Worm (Caenorhabditis elegans): ENCODE measurements around the gene eol-1.

eol-1 gene

DNA sequence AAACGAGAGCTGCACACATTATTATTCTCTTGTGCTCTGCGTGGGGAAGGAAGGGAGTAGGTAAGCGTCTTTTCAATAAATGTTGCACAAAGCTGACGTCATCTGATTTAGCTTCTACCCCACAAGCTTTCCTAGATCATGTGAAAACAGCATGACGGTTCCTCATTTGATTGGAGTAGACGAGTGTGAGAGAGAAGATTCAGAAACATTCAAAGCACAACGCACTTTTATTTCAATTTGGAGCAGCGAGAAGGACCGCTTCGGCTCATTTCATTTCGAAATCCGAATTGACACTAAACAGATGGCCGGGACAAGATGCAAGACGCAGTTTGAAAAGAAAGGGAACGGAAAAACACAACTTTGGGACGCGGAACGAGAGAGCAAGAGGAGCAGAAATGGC, 23.6 kb upstream of the eol-1 start:
- TF ChIP-seq W03F9.2 (tag; optimal IDR thresholded peaks at IDR 0.05) (no peak), him-1 (tag; optimal IDR thresholded peaks at IDR 0.05) (no peak), dao-5 (tag; optimal IDR thresholded peaks at IDR 0.05) (no peak)

DNA sequence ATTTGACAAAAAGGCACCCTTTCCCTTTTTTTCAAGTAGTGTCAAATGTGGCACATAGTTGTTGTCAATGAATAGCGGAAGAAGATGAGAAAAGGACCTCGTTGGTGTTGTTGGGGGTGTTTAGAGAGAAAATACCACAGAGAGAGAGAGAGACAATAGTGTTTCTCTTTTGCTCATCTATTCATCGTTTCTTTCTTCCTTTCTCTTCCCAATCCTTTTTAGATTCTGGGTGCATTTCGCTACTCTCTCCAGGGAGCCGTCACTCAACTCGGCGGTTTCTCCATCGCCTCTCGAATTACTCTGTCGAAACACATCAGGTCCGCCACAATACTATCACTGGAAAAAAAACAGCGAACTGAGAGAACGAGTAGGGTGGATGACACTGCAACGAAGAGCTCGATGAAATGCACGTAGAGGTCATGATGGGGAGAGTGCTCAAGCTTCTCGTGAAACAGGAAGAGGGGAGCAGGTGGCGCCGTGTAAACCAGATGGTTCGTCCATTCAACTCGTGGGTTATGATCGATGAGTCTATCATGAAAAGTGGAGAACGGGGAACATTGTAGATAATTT, 23.0 kb upstream of the eol-1 start:
- no peak for TF ChIP-seq W03F9.2 (tag; optimal IDR thresholded peaks at IDR 0.05)
- no peak for TF ChIP-seq him-1 (tag; optimal IDR thresholded peaks at IDR 0.05)
- TF ChIP-seq dao-5 (tag; optimal IDR thresholded peaks at IDR 0.05): no peak

DNA sequence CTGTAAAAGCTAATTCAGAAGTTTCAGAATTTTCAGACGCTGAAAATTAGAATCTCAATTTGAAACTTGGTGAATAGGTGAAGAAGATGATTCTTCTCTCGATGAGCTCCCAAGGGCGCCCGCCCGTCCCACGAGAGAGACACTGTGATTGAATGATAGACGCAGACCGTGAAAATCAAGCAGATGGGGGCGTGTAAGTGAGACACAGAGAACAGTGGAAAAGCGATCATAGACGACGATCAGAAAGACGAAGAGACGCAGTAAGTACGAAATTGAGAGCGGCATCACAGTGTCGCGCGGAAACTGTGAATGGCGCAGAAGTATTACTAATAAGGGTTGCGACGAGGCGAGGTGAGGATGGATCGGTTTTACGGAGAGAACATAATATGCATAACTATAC, 21.7 kb upstream of the eol-1 start:
- TF ChIP-seq W03F9.2 (tag; optimal IDR thresholded peaks at IDR 0.05): no peak
- TF ChIP-seq dao-5 (tag; optimal IDR thresholded peaks at IDR 0.05): no peak
- TF ChIP-seq him-1 (tag; optimal IDR thresholded peaks at IDR 0.05): no peak

DNA sequence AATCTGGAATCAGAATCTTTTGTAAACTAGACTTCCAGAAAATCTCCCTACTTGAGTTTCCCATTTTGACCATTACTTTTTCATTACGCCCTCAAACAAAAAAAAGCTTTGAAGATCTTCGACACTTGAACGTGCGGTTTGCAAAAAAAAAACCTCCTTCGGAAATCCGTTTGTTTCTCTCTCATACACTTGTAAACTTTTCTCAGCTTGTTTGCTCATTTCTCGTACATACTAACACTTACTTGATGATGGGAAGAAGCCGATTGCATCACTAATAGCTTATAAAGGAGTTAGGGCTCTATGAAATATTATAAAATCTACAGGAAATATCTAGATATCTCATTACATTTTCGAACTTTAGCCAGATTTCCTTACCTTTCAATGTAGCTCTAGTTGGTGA, 21.2 kb upstream of the eol-1 start:
- TF ChIP-seq him-1 (tag; optimal IDR thresholded peaks at IDR 0.05): no peak
- TF ChIP-seq dao-5 (tag; optimal IDR thresholded peaks at IDR 0.05): no peak
- TF ChIP-seq W03F9.2 (tag; optimal IDR thresholded peaks at IDR 0.05): no peak

DNA sequence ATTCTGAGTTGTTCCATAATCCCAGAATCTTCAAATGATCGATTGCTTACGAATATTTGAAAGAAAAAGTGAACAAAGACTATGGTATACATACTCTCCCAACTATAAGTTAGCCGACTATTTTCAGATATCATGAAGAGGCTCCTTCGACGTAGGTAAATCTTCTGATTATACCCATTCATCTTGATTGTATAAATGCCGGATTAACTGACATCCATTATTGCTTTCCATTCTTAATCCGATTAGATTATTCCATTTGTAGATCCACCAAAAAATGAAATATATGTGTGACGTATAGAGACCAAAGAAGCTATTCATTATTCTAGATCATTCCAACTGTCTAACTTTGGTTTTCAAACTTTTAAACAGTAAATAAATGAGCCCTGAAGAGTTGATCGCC, 12.8 kb upstream of the eol-1 start:
- TF ChIP-seq dao-5 (tag; optimal IDR thresholded peaks at IDR 0.05) (no peak), W03F9.2 (tag; optimal IDR thresholded peaks at IDR 0.05) (no peak), him-1 (tag; optimal IDR thresholded peaks at IDR 0.05) (no peak)

DNA sequence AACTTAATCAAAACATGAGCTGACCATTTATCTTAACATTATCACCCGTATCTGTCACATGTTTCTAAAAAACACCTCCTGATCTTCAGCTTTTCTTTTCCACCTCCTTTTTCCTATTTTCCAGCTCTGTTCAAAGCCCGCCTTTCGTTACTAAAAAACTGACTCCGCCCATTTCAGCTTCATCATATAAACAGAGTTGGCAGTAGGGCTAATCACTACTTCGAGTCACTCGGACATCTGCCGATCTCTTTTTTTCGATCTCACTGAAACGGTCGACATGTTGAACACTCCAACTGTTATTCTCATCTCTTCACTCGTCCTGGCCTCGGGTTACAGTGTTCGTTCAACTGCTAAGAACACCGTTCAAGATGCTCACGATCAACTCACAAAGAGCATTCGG, 11.8 kb upstream of the eol-1 start, which contains the start of gene droe-4:
Gene droe-4 (plus strand): TSS at position 172 of the 400 bp plus-strand sequence.
- no peak for TF ChIP-seq dao-5 (tag; optimal IDR thresholded peaks at IDR 0.05)
- no peak for TF ChIP-seq W03F9.2 (tag; optimal IDR thresholded peaks at IDR 0.05)
- no peak for TF ChIP-seq him-1 (tag; optimal IDR thresholded peaks at IDR 0.05)

DNA sequence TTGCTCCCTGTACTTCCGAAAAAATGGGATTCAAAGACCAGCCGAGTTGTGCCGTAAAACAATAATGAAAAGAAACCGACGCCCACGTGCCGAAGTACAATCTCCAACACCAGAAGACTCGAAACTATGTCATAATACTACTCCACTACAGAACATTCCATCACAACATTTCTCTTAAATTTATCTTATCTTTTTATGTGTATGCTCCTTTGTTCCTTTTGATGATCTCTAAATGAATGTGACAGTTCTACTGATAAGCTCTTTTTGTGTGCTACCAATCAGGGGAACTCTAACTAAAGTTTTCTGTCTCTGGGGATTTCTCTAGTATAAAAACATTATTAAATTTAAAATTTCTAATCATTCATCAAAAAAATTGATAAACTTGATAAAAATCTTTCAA, 6.1 kb upstream of the eol-1 start:
- no peak for TF ChIP-seq him-1 (tag; optimal IDR thresholded peaks at IDR 0.05)
- no peak for TF ChIP-seq W03F9.2 (tag; optimal IDR thresholded peaks at IDR 0.05)
- TF ChIP-seq dao-5 (tag; optimal IDR thresholded peaks at IDR 0.05): no peak

DNA sequence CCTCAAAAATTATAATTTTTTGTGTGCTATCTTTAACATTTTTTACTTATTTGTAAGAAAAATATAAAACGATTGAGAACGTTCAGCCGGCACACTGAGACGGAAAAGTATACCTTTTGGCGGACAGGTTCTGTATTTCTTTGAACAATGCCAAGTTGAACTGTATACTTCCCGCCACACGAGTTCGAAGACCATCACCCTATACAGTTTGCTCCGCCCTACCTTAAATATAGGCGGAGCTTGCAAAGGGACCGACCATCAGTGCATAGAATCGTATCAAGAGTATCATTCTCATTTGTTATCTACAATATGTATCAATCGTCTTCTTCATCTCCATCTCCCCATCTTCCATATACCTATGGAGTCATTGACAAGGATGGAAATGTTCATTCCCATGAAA, 4.1 kb upstream of the eol-1 start, which contains the start of gene end-1:
Gene end-1 (plus strand): TSS at position 301 of the 400 bp plus-strand sequence.
- TF ChIP-seq him-1 (tag; optimal IDR thresholded peaks at IDR 0.05): no peak
- no peak for TF ChIP-seq W03F9.2 (tag; optimal IDR thresholded peaks at IDR 0.05)
- no peak for TF ChIP-seq dao-5 (tag; optimal IDR thresholded peaks at IDR 0.05)

DNA sequence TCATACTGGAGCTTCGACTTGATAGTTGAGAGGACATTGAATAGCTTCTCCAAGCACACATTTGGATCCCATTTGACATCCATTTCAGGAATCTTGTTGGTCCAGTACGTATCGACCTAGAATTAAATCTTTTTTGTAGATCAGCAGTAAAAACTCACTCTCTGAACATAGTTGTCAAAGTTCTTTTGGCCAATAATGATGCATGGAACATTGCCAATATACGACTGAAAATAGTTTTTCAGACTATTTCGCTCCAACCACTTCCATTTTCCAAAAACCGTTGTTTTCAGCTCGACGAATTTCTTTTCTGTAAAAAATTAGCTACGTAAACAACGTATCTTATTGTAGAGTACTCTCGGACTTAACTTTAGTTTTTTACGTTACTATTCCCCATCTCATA, 970 bp upstream of the eol-1 start:
- no peak for TF ChIP-seq dao-5 (tag; optimal IDR thresholded peaks at IDR 0.05)
- no peak for TF ChIP-seq W03F9.2 (tag; optimal IDR thresholded peaks at IDR 0.05)
- no peak for TF ChIP-seq him-1 (tag; optimal IDR thresholded peaks at IDR 0.05)

DNA sequence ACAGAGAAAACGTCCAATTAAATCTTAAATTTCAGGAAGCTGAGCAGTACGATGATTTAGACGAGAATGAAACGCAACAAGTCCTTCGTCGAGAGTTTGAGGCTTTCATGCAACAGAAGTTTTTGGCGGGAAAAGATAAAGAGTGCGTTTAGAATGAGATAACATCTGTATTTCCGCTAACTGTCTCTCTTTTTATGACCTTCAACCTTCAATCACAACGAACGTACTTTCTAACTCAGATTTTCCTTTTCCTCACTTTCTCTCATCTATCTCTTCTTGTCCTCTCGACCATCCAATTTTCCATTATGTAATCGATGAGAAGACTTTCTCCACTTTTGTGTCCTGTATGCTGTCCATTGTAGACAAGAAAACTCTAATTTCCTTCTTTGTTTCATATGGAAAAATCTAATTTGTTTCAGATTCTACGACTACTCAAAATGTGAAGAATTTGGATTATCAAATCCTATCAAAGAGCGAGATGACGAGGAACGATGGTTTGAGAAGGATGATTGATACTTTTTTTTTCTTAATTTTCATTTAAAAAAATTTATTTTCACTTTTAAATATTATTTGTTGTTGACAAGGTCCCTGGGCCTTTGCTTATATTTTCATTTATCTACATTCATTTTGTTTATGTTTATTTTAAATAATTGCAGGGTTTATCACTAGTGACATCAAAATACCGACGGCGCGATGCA, 17.3 kb downstream of the eol-1 start, which contains the start of gene sao-1:
Gene sao-1 (plus strand): TSS at position 648 of the 698 bp plus-strand sequence.
- TF ChIP-seq him-1 (tag; optimal IDR thresholded peaks at IDR 0.05): no peak
- no peak for TF ChIP-seq W03F9.2 (tag; optimal IDR thresholded peaks at IDR 0.05)
- no peak for TF ChIP-seq dao-5 (tag; optimal IDR thresholded peaks at IDR 0.05)

DNA sequence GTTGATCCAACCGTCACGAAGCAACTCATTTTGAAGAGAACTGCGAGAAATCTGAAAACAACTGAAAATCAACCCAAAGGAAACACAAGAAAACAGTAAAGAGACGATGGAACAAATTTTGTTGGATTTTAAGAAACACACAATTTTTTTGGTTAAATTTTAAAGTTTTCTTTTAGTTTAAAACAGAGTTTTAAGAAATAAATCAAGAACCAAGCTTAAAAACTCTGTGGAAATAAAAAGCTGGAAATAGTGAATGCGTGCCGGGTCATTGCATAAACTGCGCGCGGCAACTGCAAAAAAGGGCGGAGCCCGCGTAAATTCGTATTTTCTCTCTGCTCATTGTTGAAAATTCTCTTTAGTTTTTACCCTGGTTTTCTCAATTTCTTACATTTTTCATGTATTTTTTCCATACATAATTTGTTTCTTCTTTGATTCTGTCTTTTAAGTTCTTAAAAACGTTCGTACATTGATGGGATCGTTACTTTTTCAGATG, 18.7 kb downstream of the eol-1 start, which contains the start of the genes algn-13 and R10D12.13:
Gene algn-13 (minus strand): TSS at position 51 of the 493 bp plus-strand sequence.
Gene R10D12.13 (plus strand): TSS at position 491 of the 493 bp plus-strand sequence.
- TF ChIP-seq W03F9.2 (tag; optimal IDR thresholded peaks at IDR 0.05) (peak; percentile 78), him-1 (tag; optimal IDR thresholded peaks at IDR 0.05) (no peak), dao-5 (tag; optimal IDR thresholded peaks at IDR 0.05) (no peak)

DNA sequence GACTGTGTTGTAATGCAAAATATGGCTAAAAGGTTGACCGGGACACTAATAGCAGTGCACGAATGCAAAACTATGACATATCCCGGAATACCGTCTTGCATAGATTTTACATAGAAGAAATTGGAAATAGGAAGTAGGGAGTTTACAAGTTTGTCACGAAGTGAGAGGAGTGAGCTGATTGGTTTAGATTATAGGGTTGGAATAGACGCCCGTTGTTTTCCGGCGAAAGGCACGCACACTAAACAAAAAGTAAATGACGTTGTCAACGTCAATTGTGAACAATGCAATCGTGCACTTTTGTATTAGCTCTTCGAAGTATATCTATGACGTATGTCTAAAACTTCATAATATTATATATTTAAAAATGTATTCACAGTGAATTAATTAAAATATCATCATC, 19.8 kb downstream of the eol-1 start, which contains the start of gene srh-24:
Gene srh-24 (minus strand): TSS at position 101 of the 400 bp plus-strand sequence.
- TF ChIP-seq him-1 (tag; optimal IDR thresholded peaks at IDR 0.05) (no peak), W03F9.2 (tag; optimal IDR thresholded peaks at IDR 0.05) (no peak), dao-5 (tag; optimal IDR thresholded peaks at IDR 0.05) (no peak)

DNA sequence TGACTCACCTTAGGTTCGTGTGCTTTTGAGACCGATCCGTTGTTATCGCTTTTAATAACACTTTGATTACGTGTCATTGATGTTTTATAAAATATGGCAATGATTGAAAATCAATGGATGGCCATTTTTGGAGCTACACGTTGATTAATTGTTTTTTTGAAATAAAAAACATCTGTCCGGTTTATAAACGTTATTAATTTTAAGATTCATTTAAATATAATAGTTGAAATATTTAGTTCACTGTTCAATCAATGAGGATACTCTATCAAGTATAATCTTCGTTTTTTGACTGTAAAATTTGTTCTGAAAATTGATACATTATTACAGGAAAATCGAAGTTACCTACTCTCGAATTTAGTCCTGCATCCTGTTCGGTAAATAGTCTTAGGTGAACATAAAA, 22.5 kb downstream of the eol-1 start, which contains the start of gene R10D12.10:
Gene R10D12.10 (minus strand): TSS at position 101 of the 400 bp plus-strand sequence.
- TF ChIP-seq W03F9.2 (tag; optimal IDR thresholded peaks at IDR 0.05) (no peak), him-1 (tag; optimal IDR thresholded peaks at IDR 0.05) (no peak), dao-5 (tag; optimal IDR thresholded peaks at IDR 0.05) (no peak)

DNA sequence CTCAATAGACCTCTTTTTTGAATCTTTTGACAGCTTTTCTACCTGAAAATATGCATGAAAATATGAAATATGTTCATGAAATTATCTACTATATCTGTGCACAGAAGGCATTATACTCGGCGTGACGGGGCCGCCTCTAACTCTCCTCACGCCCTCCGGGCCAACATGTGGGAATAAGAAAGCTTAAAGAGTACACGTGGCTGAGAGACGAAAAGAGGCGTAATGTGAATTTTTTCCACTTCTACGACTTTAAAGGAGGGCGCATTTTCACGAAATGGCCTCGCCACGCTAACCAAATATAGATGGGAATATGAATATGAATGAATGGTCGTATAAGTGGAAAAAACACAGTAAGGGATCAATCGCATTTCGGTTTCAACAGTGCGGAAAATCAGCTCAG, 23.0 kb downstream of the eol-1 start:
- TF ChIP-seq W03F9.2 (tag; optimal IDR thresholded peaks at IDR 0.05) (no peak), him-1 (tag; optimal IDR thresholded peaks at IDR 0.05) (no peak), dao-5 (tag; optimal IDR thresholded peaks at IDR 0.05) (no peak)

All from whole organism, L4/young adult.